Worm (Caenorhabditis elegans): ENCODE measurements around the gene Y22D7AR.6.

The Y22D7AR.6 gene

DNA sequence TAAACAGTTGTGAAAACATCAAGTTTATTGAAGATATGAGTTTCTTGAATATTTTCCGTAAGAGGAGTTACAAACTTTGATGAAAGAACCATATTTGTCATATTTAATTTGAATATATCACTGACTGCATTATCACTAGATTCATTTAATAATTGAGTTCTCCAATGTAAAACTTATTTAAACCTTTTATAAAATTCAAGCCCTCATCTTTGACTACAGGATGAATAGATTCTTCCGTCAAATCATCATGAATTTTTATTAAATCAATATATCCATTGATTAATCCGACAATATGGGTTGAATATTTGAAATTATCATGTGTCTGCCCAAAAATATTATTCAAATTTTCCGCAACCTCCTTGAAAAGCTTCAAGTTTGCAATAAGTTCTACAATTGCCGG lies 11.5 kb upstream of the Y22D7AR.6 start, which contains the start of gene Y22D7AR.7:
Gene Y22D7AR.7 (minus strand): TSS at position 101 of the 400 bp plus-strand sequence.
- TF ChIP-seq unc-62 (GFP tag; optimal IDR thresholded peaks at IDR 0.05) (no peak), nhr-43 (tag; optimal IDR thresholded peaks at IDR 0.05; ENCODE audit: poor library complexity, severe bottlenecking) (no peak), mdl-1 (tag; optimal IDR thresholded peaks at IDR 0.05) (no peak)

DNA sequence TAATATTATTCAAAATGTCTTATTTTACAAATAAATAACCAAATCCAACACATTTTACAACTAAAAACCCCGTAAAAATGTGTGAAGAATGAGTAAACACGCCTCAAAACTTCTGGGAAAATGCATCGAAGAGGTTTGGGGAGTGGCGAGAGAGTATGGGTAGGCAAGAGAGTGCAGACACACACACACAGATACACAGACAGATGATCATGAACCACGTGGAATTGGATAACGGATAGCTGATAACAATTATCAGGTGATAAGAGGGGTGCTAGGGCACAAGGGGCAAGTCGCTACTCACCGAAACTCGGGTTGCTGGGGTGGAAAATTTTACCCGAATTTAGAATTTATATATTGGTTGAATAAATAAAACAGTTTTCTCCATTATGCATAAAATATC lies 5.7 kb upstream of the Y22D7AR.6 start:
- no peak for TF ChIP-seq nhr-12 (tag; optimal IDR thresholded peaks at IDR 0.05)
- TF ChIP-seq ceh-16 (tag; optimal IDR thresholded peaks at IDR 0.05) = no peak
- TF ChIP-seq snpc-4 (tag; optimal IDR thresholded peaks at IDR 0.05) = no peak
- TF ChIP-seq lin-39 (tag; optimal IDR thresholded peaks at IDR 0.05) = peak; percentile 6
- TF ChIP-seq ama-1 (optimal IDR thresholded peaks at IDR 0.05) = no peak
- TF ChIP-seq nhr-237 (tag; optimal IDR thresholded peaks at IDR 0.05) = no peak
- TF ChIP-seq mdl-1 (tag; optimal IDR thresholded peaks at IDR 0.05) = peak; percentile 14
- TF ChIP-seq nhr-43 (tag; optimal IDR thresholded peaks at IDR 0.05; ENCODE audit: poor library complexity, severe bottlenecking) = peak; percentile 31
- TF ChIP-seq lin-15B (tag; optimal IDR thresholded peaks at IDR 0.05) = no peak
- peak; percentile 52 for TF ChIP-seq elt-2 (tag; optimal IDR thresholded peaks at IDR 0.05)
- TF ChIP-seq elt-3 (tag; optimal IDR thresholded peaks at IDR 0.05) = no peak
- no peak for TF ChIP-seq nhr-11 (tag; optimal IDR thresholded peaks at IDR 0.05)
- no peak for TF ChIP-seq skn-1 (tag; optimal IDR thresholded peaks at IDR 0.05)
- no peak for TF ChIP-seq nhr-23 (tag; optimal IDR thresholded peaks at IDR 0.05)
- TF ChIP-seq eor-1 (tag; optimal IDR thresholded peaks at IDR 0.05) = no peak

DNA sequence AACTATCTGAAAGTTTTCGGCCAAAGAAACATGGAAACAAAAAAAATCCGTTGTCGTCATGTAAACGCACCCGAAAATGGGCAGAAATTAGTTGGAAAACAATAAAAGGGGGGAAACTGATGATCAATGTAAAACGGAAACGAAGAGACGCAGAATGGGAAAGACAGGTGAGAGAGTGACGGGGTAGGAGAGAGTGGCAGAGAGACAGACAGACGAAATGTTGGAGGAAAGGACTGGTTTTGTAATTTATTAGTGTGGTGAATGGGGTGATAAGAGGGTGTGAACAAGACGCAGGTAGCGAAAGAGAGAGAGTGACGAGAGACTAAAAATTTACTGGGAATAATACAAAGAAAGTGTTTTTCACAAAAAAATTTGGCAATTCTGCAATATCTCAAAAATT lies 4.5 kb upstream of the Y22D7AR.6 start:
- TF ChIP-seq lin-15B (tag; optimal IDR thresholded peaks at IDR 0.05) (peak; percentile 41), nhr-43 (tag; optimal IDR thresholded peaks at IDR 0.05; ENCODE audit: poor library complexity, severe bottlenecking) (peak; percentile 74), egl-27 (tag; optimal IDR thresholded peaks at IDR 0.05) (no peak), nfya-1 (tag; optimal IDR thresholded peaks at IDR 0.05; ENCODE audit: insufficient read depth) (peak; percentile 73), nhr-25 (tag; optimal IDR thresholded peaks at IDR 0.05) (peak; percentile 82), nhr-67 (tag; optimal IDR thresholded peaks at IDR 0.05) (no peak), egl-5 (tag; optimal IDR thresholded peaks at IDR 0.05) (peak; percentile 96), jun-1 (tag; optimal IDR thresholded peaks at IDR 0.05) (peak; percentile 84), skn-1 (tag; optimal IDR thresholded peaks at IDR 0.05) (peak; percentile 55), fkh-2 (tag; optimal IDR thresholded peaks at IDR 0.05) (no peak), pha-4 (tag; optimal IDR thresholded peaks at IDR 0.05) (peak; percentile 76), R02D3.7 (tag; optimal IDR thresholded peaks at IDR 0.05) (peak; percentile 51), nhr-23 (tag; optimal IDR thresholded peaks at IDR 0.05) (peak; percentile 89), lin-39 (tag; optimal IDR thresholded peaks at IDR 0.05) (peak; percentile 45), elt-3 (tag; optimal IDR thresholded peaks at IDR 0.05) (peak in 1 of 3 experiments; percentile 51), lsy-12 (tag; optimal IDR thresholded peaks at IDR 0.05) (peak; percentile 9), elt-2 (tag; optimal IDR thresholded peaks at IDR 0.05) (peak; percentile 93), pqm-1 (tag; optimal IDR thresholded peaks at IDR 0.05) (peak; percentile 93), zag-1 (tag; optimal IDR thresholded peaks at IDR 0.05) (no peak), hmg-11 (tag; optimal IDR thresholded peaks at IDR 0.05) (peak; percentile 24), ceh-28 (tag; optimal IDR thresholded peaks at IDR 0.05) (peak; percentile 80)

DNA sequence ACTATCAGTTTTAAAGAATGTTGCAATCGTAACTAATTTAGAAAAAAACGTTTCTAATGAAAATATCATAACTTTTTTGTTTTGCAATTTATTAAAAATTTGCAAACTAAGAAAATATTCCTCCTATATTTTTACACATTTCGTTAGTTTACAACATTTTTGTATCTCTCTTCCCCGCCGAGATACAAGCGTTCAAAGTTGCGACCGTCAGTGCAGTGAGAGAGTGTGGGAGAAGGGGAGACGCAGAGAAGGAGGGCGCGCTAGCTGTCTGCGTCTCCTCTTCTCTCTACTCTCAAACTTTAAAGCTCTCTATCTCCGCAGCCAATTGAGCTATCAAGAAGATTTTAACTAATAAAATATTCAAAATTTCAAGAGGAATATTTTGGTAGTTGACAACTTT lies 3.9 kb upstream of the Y22D7AR.6 start:
- TF ChIP-seq elt-2 (tag; optimal IDR thresholded peaks at IDR 0.05) (no peak), fkh-2 (tag; optimal IDR thresholded peaks at IDR 0.05) (no peak), skn-1 (tag; optimal IDR thresholded peaks at IDR 0.05) (no peak)

DNA sequence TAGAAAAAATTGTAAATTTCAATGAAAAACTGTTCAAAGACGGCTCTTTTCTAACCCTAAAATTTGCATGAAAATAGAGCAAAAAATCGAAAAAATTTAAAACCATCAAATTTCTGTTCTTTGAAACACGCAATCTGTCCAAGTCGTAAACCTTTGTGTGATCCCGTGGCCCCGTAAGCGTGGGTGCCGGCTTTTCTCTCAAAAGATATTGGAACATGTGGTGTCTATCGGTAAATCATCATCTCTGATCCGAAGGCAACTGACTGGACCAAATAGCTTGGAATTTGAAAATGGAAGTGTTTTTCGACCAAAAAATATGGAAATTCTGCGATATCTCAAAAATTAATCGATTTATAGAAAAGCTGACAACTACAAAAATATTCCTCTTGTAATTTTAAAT lies 2.1 kb upstream of the Y22D7AR.6 start:
- TF ChIP-seq ceh-28 (tag; optimal IDR thresholded peaks at IDR 0.05) = no peak
- TF ChIP-seq ceh-16 (tag; optimal IDR thresholded peaks at IDR 0.05) = no peak
- no peak for TF ChIP-seq ama-1 (optimal IDR thresholded peaks at IDR 0.05)
- no peak for TF ChIP-seq nhr-77 (tag; optimal IDR thresholded peaks at IDR 0.05)
- TF ChIP-seq elt-1 (tag; optimal IDR thresholded peaks at IDR 0.05) = no peak
- no peak for TF ChIP-seq ztf-4 (tag; optimal IDR thresholded peaks at IDR 0.05)

ce11 chrIII:1674760-1675159 lies 1.8 kb downstream of the Y22D7AR.6 start:
- TF ChIP-seq nhr-11 (tag; optimal IDR thresholded peaks at IDR 0.05) = no peak
